Worm (Caenorhabditis elegans): Measurements from ENCODE around the gene B0547.2.

Gene B0547.2

ce11 chrIV:5635551-5635950 lies 10.3 kb upstream of the B0547.2 start, which contains the start of gene srd-13:
Gene srd-13, minus strand, starts transcription at chrIV:5635651.
- TF ChIP-seq aly-2 (tag; optimal IDR thresholded peaks at IDR 0.05) = no peak
- no peak for TF ChIP-seq nhr-28 (tag; optimal IDR thresholded peaks at IDR 0.05)
- TF ChIP-seq ama-1 (optimal IDR thresholded peaks at IDR 0.05) = no peak
- TF ChIP-seq pqm-1 (tag; optimal IDR thresholded peaks at IDR 0.05) = no peak
- TF ChIP-seq hmg-11 (tag; optimal IDR thresholded peaks at IDR 0.05) = no peak
- TF ChIP-seq unc-39 (tag; optimal IDR thresholded peaks at IDR 0.05) = no peak
- TF ChIP-seq ceh-16 (tag; optimal IDR thresholded peaks at IDR 0.05) = no peak
- no peak for TF ChIP-seq ceh-82 (tag; optimal IDR thresholded peaks at IDR 0.05)
- TF ChIP-seq mdl-1 (tag; optimal IDR thresholded peaks at IDR 0.05) = no peak
- no peak for TF ChIP-seq lsy-12 (tag; optimal IDR thresholded peaks at IDR 0.05)
- TF ChIP-seq nhr-12 (tag; optimal IDR thresholded peaks at IDR 0.05) = no peak

- no peak for TF ChIP-seq nhr-76 (tag; optimal IDR thresholded peaks at IDR 0.05)
- TF ChIP-seq R02D3.7 (tag; optimal IDR thresholded peaks at IDR 0.05) = peak; percentile 90
- TF ChIP-seq egl-27 (tag; optimal IDR thresholded peaks at IDR 0.05) = no peak
- TF ChIP-seq ceh-28 (tag; optimal IDR thresholded peaks at IDR 0.05) = no peak
- TF ChIP-seq pha-4 (tag; optimal IDR thresholded peaks at IDR 0.05) = peak; percentile 56
- no peak for TF ChIP-seq ZK546.5 (tag; optimal IDR thresholded peaks at IDR 0.05)
- TF ChIP-seq nhr-237 (tag; optimal IDR thresholded peaks at IDR 0.05) = no peak
- TF ChIP-seq elt-1 (tag; optimal IDR thresholded peaks at IDR 0.05) = no peak
- TF ChIP-seq sea-2 (GFP tag; optimal IDR thresholded peaks at IDR 0.05) = no peak
- TF ChIP-seq eor-1 (tag; optimal IDR thresholded peaks at IDR 0.05) = no peak
- TF ChIP-seq lin-15B (tag; optimal IDR thresholded peaks at IDR 0.05) = peak; percentile 20
- TF ChIP-seq lin-39 (tag; optimal IDR thresholded peaks at IDR 0.05) = no peak
- TF ChIP-seq elt-3 (tag; optimal IDR thresholded peaks at IDR 0.05) = no peak
- TF ChIP-seq lsy-12 (tag; optimal IDR thresholded peaks at IDR 0.05) = no peak
- TF ChIP-seq skn-1 (tag; optimal IDR thresholded peaks at IDR 0.05) = no peak
- no peak for TF ChIP-seq ceh-16 (tag; optimal IDR thresholded peaks at IDR 0.05)
- no peak for TF ChIP-seq ama-1 (optimal IDR thresholded peaks at IDR 0.05)
- TF ChIP-seq fkh-10 (GFP tag; optimal IDR thresholded peaks at IDR 0.05) = no peak
- no peak for TF ChIP-seq ztf-4 (tag; optimal IDR thresholded peaks at IDR 0.05)
- TF ChIP-seq nfya-1 (tag; optimal IDR thresholded peaks at IDR 0.05; ENCODE audit: insufficient read depth) = peak; percentile 15
- TF ChIP-seq nhr-67 (tag; optimal IDR thresholded peaks at IDR 0.05) = no peak
- TF ChIP-seq nhr-12 (tag; optimal IDR thresholded peaks at IDR 0.05) = no peak
These were observed 3.3 kb downstream of the B0547.2 start, which contains the start of gene csn-5 for ce11 chrIV:5649073-5649583. Gene csn-5, plus strand, starts transcription at chrIV:5649533.

DNA sequence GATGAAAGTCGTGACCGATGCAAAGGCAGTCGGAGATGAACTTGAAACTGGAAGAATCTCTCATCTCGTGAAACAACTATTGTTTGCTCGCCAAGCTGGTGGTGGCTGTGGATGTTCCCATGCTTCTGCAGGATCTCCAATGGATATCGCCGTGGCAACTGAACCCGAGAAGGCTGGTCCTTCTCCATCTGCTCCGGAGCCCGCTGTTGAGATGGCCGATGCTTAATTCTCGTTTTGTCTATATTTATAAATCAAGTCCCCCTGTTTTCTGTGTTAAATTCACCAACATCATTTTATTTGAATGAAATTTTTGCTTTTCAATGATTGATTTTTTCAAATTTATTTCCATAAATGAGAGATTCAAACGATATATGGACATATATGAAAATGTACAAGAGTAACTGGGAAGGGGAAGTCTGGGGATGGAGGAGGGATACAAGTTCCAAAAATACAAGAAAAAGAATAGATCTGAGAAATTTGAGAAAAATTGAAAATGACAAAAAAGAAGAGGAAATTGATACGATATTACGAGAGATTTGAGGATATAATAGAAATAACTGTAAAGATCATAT lies 5.0 kb downstream of the B0547.2 start:
- TF ChIP-seq nhr-67 (tag; optimal IDR thresholded peaks at IDR 0.05) (no peak), nhr-43 (tag; optimal IDR thresholded peaks at IDR 0.05; ENCODE audit: poor library complexity, severe bottlenecking) (peak; percentile 11)

DNA sequence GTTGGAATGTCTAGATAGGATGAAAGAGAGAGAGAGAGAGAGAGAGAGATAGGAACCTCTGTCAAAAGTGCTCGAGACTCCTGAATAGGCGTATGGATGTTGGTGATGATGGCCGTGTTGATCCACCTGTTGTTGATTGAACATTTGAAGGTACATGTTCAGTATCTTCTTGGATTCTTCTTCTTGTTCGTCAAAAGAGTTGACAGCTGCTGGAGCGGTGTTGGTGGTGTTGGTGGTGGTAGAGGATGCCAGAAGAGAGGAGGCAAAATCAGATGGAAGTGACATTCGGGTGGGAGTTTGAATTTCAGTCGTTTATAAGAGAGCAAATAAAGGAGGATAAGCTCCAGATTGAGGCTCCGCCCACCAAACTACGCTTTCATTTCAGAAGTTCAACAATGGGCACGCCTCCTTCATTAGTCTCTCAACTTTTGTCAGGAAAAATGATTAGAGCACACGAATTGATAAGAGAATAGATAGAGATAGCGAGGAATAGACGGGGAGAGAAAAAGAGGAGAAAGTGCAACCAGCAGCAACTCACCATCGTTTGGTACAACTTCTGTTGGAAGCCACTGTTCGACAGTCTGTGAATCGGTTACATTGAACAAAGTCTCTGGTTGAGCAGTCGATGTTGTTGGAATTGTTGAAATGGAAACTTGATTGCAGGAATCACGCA lies 7.1 kb downstream of the B0547.2 start:
- TF ChIP-seq pqm-1 (tag; optimal IDR thresholded peaks at IDR 0.05) (peak; percentile 50), elt-2 (tag; optimal IDR thresholded peaks at IDR 0.05) (peak; percentile 63), ZK546.5 (tag; optimal IDR thresholded peaks at IDR 0.05) (no peak), nhr-237 (tag; optimal IDR thresholded peaks at IDR 0.05) (no peak), mml-1 (tag; optimal IDR thresholded peaks at IDR 0.05) (no peak), pha-4 (tag; optimal IDR thresholded peaks at IDR 0.05) (no peak), ztf-4 (tag; optimal IDR thresholded peaks at IDR 0.05) (no peak), egl-5 (tag; optimal IDR thresholded peaks at IDR 0.05) (no peak), nhr-25 (tag; optimal IDR thresholded peaks at IDR 0.05) (no peak), ama-1 (optimal IDR thresholded peaks at IDR 0.05) (peak; percentile 8)

DNA sequence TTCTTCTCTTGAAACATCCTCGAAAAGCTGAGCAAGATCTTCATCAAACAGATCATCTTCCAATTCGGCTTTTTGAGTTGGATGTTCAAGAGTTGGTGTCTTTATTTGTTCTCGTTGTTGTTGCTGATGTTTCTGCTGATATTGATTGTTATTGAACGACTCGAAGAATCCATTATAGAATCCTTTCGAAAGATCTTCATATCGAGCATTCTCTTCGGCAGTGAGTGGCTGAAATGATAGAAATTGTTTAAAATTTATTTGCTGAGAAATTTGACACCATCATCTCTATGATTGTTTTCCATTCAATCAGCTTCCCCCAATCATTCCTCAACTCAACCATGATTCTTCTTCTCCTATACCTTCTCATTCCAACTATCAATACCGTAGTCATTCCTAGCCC lies 7.8 kb downstream of the B0547.2 start, which contains the start of gene clec-178:
Gene clec-178, plus strand, starts transcription at position 301 of the 400 bp plus-strand sequence.
- TF ChIP-seq egl-5 (tag; optimal IDR thresholded peaks at IDR 0.05) (no peak), tbx-2 (tag; optimal IDR thresholded peaks at IDR 0.05) (no peak), nhr-43 (tag; optimal IDR thresholded peaks at IDR 0.05; ENCODE audit: poor library complexity, severe bottlenecking) (no peak), nhr-12 (tag; optimal IDR thresholded peaks at IDR 0.05) (no peak), elt-3 (tag; optimal IDR thresholded peaks at IDR 0.05) (no peak), ama-1 (optimal IDR thresholded peaks at IDR 0.05) (no peak), nhr-11 (tag; optimal IDR thresholded peaks at IDR 0.05) (no peak), pqm-1 (tag; optimal IDR thresholded peaks at IDR 0.05) (no peak), ceh-82 (tag; optimal IDR thresholded peaks at IDR 0.05) (no peak), nhr-67 (tag; optimal IDR thresholded peaks at IDR 0.05) (no peak), lsy-12 (tag; optimal IDR thresholded peaks at IDR 0.05) (no peak), R02D3.7 (tag; optimal IDR thresholded peaks at IDR 0.05) (no peak), mml-1 (tag; optimal IDR thresholded peaks at IDR 0.05) (no peak), aly-2 (tag; optimal IDR thresholded peaks at IDR 0.05) (no peak), ceh-16 (tag; optimal IDR thresholded peaks at IDR 0.05) (no peak), hmg-11 (tag; optimal IDR thresholded peaks at IDR 0.05) (no peak), fkh-2 (tag; optimal IDR thresholded peaks at IDR 0.05) (no peak)

All from whole organism, L3 larva.